Worm (Caenorhabditis elegans) whole organism, midembryonic: ENCODE data around the gene Y73F8A.14.

Experiments used
- T22C8.4 ChIP-seq: fragments of 200-800 bp; sonication (Bioruptor generic); IDR thresholded peaks from 2 replicates; pipeline ENCODE4 v1.3.6; 2022; ENCODE audit warnings: missing genetic modification characterization, missing compliant biosample characterization
- cog-1 ChIP-seq: sonication (generic microtip); optimal IDR thresholded peaks from 2 replicates; lab custom pipeline; 2016; ENCODE audit warnings: missing genetic modification characterization, missing compliant biosample characterization
- flt-1 ChIP-seq: fragments of 200-800 bp; sonication (Bioruptor generic); IDR thresholded peaks from 2 replicates; pipeline ENCODE4 v1.3.6; 2022; ENCODE audit warnings: missing genetic modification characterization, missing compliant biosample characterization
- klf-2 ChIP-seq: fragments of 200-800 bp; sonication (Bioruptor generic); conservative IDR thresholded peaks from 2 replicates; pipeline ENCODE4 v1.3.6; 2022; ENCODE audit warnings: missing genetic modification reagents, missing genetic modification characterization, missing compliant biosample characterization
- ztf-23 ChIP-seq: fragments of 200-800 bp; sonication (Bioruptor generic); IDR thresholded peaks from 2 replicates; pipeline ENCODE4 v1.3.6; 2022; ENCODE audit warnings: missing genetic modification reagents, missing genetic modification characterization, missing compliant biosample characterization
- ztf-29 ChIP-seq: fragments of 200-800 bp; sonication (Bioruptor generic); IDR thresholded peaks from 2 replicates; pipeline ENCODE4 v1.3.6; 2022; ENCODE audit warnings: missing genetic modification reagents, missing genetic modification characterization, missing compliant biosample characterization

DNA sequence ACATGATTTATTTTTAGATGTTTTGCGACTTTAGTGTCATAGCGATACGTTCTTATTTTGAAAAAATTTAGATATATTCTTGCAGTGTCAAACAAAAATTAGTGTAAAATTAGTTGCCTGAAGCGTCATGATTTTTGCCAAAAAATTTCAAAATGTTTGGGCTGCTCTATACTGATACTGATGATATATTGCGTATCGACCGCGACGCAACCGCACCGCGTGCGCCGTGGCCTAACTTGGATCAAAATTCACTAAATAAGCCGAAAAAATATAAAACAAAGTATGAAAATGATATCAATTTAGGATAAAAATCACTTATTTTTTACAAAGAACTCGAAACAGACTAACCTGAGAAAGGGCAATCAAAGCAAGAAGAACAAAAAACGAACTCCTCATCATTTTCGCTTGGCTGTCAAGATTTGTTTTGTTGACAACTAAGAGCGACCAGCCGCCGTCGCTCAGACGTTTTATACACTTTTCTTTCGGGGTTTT is 43.5 kb downstream of the Y73F8A.14 start, which contains the start of gene ccg-1:
- TF ChIP-seq klf-2 (GFP tag; lab: Robert Waterston, UW) (no peak), T22C8.4 (GFP tag; lab: Robert Waterston, UW) (no peak), ztf-29 (GFP tag; lab: Robert Waterston, UW) (no peak), cog-1 (no peak), flt-1 (GFP tag; lab: Robert Waterston, UW) (no peak), ztf-23 (no peak)
